Worm (Caenorhabditis elegans) whole organism, L4 larva: ENCODE data around the gene rsf-1.

Experiments used
- F44E2.7 ChIP-seq: fragments of 200-800 bp; sonication (Bioruptor generic); IDR thresholded peaks from 2 replicates; pipeline ENCODE4 v2.1.2; 2022; ENCODE audit warnings: missing genetic modification characterization, missing compliant biosample characterization
- fos-1 ChIP-seq: fragments of 150-350 bp; optimal IDR thresholded peaks from 2 replicates; lab custom pipeline; 2014; ENCODE audit warnings: missing biosample characterization, missing genetic modification characterization
- nhr-11 ChIP-seq: fragments of 150-350 bp; optimal IDR thresholded peaks from 2 replicates; lab custom pipeline; 2014; ENCODE audit warnings: missing biosample characterization, missing genetic modification characterization
- unc-39 ChIP-seq: sonication (generic microtip); optimal IDR thresholded peaks from 2 replicates; lab custom pipeline; 2017; ENCODE audit warnings: missing biosample characterization, missing genetic modification characterization
- zag-1 ChIP-seq: fragments of 150-350 bp; optimal IDR thresholded peaks from 2 replicates; lab custom pipeline; 2014; ENCODE audit warnings: missing biosample characterization, missing genetic modification characterization

ce11 chrII:11283803-11284202, 22.4 kb upstream of the rsf-1 start:
- TF ChIP-seq zag-1 = no peak
- TF ChIP-seq fos-1 (tag; lab: Kevin White, UChicago) = no peak
- TF ChIP-seq nhr-11 (tag; lab: Kevin White, UChicago) = no peak
- no peak for TF ChIP-seq unc-39 (tag; lab: Kevin White, UChicago)
- no peak for TF ChIP-seq F44E2.7 (GFP tag; lab: Robert Waterston, UW)
